Fruit fly (Drosophila melanogaster) whole organism: ENCODE results near the gene CG13843.

Experiments
- CG8478 ChIP-seq: fragments of >200 bp; optimal IDR thresholded peaks from 2 replicates; lab custom pipeline; 2018; ENCODE audit warnings: inconsistent platforms
- Dll ChIP-seq: fragments of >200 bp; optimal IDR thresholded peaks from 2 replicates; lab custom pipeline; 2017
- EcR ChIP-seq, 2 experiments: fragments of >200 bp; optimal IDR thresholded peaks; 2 replicates each; lab custom pipeline; 2017; ENCODE audit warnings: missing biosample characterization in 2 of 2, missing genetic modification characterization in 2 of 2, missing genetic modification reagents in 2 of 2
- pan ChIP-seq: fragments of >200 bp; optimal IDR thresholded peaks from 2 replicates; lab custom pipeline; 2017
- psq ChIP-seq: fragments of >200 bp; optimal IDR thresholded peaks from 2 replicates; lab custom pipeline; 2017
- usp ChIP-seq: fragments of >200 bp; optimal IDR thresholded peaks from 2 replicates; lab custom pipeline; 2017; ENCODE audit warnings: missing biosample characterization, missing genetic modification characterization, mixed read lengths

The CG13843 gene

DNA sequence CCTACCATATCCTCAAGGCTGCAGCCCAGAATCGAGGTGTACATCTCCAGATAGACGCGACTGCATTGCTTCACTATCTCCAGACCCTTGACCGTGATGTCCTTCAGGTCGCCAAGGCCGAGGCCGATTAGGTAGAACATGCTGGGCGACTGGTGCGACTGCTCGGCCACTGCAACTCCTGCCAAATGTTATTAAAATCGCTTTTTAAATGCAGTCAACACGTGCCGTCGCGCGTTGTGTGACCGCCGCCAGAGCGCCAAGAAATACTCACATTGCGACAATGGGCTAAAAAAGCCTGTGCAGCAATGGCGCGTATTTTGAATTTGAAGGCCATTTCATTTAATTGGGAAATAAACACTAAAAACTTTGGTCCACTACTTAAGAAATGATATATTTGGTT is 26.3 kb upstream of the CG13843 start, which contains the start of gene Dph5:
Dph5 (minus strand) TSS at position 245 of the 400 bp plus-strand sequence.
- TF ChIP-seq EcR (GFP tag; optimal IDR thresholded peaks at IDR 0.05; lab: Kevin White, UChicago) = no peak
- no peak for TF ChIP-seq psq (lab: Kevin White, UChicago)
- TF ChIP-seq CG8478 (lab: Kevin White, UChicago) = no peak
- no peak for TF ChIP-seq usp (GFP tag; lab: Kevin White, UChicago)
- no peak for TF ChIP-seq pan
- no peak for TF ChIP-seq Dll (lab: Kevin White, UChicago)

DNA sequence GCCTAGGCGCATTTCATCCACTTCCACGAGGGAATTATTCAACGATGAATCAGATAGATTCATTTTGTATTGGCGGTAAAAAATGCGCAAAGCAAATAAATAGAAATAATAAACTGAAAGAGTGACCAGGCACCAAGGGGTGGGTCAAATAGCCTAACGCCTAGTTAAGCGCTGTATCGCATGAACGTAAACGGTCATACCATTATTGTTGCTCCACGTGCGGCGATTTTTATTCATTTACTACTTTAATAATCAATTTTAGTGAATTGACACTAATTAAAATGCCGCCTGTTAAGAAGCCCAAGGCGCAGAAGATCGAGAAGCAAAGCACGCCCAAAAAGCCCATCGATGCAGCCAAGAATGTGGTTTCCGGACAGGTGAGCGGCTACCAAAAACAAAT is 24.7 kb upstream of the CG13843 start, which contains the start of the genes CG33107 and CG6937:
CG33107 (minus strand) TSS at position 137 of the 400 bp plus-strand sequence.
CG6937 (plus strand) TSS at position 192 of the 400 bp plus-strand sequence.
- TF ChIP-seq usp (GFP tag; lab: Kevin White, UChicago) = no peak
- no peak for TF ChIP-seq pan
- no peak for TF ChIP-seq Dll (lab: Kevin White, UChicago)
- TF ChIP-seq CG8478 (lab: Kevin White, UChicago) = no peak
- no peak for TF ChIP-seq psq (lab: Kevin White, UChicago)
- no peak for TF ChIP-seq EcR (GFP tag; optimal IDR thresholded peaks at IDR 0.05; lab: Kevin White, UChicago)

DNA sequence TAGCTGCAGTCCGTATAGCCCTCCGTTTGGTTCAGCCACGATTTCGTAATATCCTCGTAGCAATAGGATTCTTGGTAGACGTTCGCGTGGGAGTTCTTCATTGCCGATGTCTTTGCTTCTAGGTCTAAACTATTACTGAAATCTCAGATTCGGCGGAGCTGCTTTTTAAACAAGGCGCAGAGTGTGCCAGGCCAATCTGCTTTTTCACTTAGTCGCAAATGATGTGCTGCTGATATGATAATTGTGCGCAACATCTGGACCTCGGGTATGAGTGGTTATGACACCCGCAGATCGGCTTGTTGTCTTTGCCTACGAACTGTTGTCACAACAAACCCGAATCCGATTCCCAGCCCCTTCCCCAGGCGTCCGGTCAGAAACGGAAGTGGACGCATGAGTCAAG is 22.8 kb upstream of the CG13843 start, which contains the start of gene btn:
btn (minus strand) TSS at position 101 of the 400 bp plus-strand sequence.
- TF ChIP-seq psq (lab: Kevin White, UChicago) (no peak), CG8478 (lab: Kevin White, UChicago) (no peak), Dll (lab: Kevin White, UChicago) (no peak), usp (GFP tag; lab: Kevin White, UChicago) (no peak), EcR (GFP tag; optimal IDR thresholded peaks at IDR 0.05; lab: Kevin White, UChicago) (no peak), pan (no peak)

DNA sequence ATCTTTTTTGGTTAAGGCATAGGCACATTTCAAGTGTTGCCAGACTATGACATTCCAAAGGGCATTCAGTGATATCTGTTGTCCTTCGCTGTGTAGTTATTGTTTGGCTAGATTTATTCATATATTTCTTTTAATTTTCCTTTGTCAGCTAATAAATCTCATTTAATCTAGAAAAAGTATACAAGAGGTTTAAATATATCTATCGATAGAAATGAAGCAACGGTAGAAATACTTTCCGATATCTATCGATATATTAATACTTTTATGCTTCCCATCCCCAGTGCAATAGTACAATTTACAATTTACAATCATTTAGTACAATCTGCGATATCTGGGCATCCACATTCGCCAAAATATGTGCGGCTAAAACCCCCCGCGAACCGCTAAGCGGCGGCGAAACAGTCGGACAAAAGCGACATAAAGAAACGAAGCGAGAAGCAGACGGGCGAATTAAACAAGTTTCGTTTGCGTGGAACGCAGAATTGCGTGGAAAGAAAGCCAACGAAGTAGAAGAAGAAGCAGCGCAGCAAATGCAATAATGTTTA is 21.8 kb upstream of the CG13843 start, which contains the start of gene Efa6:
Efa6 (plus strand) TSS at position 337 of the 545 bp plus-strand sequence.
- TF ChIP-seq psq (lab: Kevin White, UChicago) (no peak), pan (no peak), EcR (GFP tag; optimal IDR thresholded peaks at IDR 0.05; lab: Kevin White, UChicago) (no peak), usp (GFP tag; lab: Kevin White, UChicago) (no peak), Dll (lab: Kevin White, UChicago) (no peak), CG8478 (lab: Kevin White, UChicago) (no peak)

DNA sequence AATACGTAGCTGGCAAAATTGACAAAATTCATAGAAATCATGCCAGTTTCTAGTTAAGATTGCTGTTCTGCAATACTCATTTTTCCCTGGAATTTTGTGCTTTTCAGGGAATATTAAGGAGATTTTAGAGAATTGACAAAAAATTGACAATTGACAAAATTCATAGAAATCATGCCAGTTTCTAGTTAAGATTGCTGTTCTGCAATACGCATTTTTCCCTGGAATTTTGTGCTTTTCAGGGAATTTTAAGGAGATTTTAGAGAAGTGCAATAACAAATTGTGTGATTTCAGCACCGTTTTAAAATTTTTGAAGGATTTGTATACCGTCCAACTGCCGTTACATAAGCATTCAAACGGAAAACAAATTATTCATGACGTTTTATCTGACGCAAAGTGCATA is 20.5 kb upstream of the CG13843 start:
- no peak for TF ChIP-seq psq (lab: Kevin White, UChicago)
- TF ChIP-seq pan = no peak

DNA sequence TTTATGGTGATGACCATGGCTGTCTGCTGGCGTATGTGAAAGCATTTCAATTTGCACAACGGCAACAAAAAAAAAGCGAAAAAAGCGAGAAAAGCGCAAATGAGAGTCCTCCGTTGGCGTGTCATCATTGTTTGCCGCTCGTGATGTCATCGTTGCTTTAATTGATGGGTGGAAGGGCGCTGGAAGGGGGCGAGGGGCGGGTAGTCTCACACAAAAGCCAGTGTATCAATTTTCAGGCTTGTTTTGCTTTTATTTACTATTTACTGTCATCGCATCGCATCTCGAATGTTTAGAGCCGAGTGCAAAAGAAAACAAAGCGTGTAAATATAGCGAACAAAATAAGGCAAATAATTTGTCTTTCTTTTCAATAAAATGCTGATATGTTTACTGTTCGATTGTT is 20.0 kb upstream of the CG13843 start:
- TF ChIP-seq Dll (lab: Kevin White, UChicago) = no peak
- no peak for TF ChIP-seq pan
- no peak for TF ChIP-seq psq (lab: Kevin White, UChicago)
- no peak for TF ChIP-seq usp (GFP tag; lab: Kevin White, UChicago)
- TF ChIP-seq EcR (GFP tag; optimal IDR thresholded peaks at IDR 0.05; lab: Kevin White, UChicago) = no peak
- no peak for TF ChIP-seq CG8478 (lab: Kevin White, UChicago)

DNA sequence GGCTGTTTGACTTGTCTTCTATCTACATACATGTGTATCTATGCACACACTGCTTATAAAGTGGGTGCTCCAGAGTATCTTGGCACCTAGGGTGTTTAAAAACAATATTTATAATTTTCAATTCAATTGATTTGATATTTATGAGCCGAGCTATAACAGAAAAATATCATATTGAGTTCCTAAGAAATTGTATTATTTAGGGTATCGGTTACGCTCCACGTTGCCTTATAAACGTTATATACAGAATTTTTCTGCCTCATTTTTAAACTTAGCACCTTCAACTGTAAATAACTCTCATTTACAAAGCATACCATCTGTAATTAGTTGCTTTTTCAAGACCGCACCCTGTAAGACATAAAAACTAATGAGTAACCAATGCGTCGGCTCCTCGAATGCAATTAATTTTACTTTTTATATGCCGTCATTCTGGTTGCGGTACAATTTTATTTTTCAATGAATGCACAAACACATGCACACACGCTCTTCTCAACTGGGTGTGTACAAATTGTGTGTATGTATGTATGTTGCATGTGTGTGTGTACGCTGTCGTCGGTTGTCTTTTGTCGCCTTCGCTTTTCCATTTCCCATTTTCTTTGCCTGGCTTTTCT is 18.5 kb upstream of the CG13843 start:
- no peak for TF ChIP-seq EcR (GFP tag; optimal IDR thresholded peaks at IDR 0.05; lab: Kevin White, UChicago)
- peak; percentile 80 for TF ChIP-seq pan

DNA sequence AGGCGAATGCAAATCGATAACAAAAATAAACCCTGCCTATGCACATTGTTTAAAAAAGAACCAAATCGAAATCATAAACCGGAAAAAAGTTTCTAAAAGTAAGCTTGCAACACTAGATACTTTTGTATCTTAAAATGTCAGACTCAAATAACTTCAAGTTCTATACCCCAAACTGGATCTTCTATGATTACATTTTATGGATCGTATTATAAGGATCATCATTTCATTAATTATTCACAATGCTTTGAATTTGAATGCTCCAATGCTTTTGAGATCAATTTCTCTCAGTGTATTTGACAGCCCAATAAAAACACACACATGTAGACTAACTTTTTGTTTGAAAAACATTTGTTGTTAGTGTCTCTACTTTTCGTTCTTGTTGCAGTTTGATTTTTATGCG is 15.0 kb upstream of the CG13843 start:
- TF ChIP-seq psq (lab: Kevin White, UChicago) (no peak), EcR (GFP tag; optimal IDR thresholded peaks at IDR 0.05; lab: Kevin White, UChicago) (no peak), pan (no peak), Dll (lab: Kevin White, UChicago) (no peak), CG8478 (lab: Kevin White, UChicago) (no peak), usp (GFP tag; lab: Kevin White, UChicago) (no peak)

DNA sequence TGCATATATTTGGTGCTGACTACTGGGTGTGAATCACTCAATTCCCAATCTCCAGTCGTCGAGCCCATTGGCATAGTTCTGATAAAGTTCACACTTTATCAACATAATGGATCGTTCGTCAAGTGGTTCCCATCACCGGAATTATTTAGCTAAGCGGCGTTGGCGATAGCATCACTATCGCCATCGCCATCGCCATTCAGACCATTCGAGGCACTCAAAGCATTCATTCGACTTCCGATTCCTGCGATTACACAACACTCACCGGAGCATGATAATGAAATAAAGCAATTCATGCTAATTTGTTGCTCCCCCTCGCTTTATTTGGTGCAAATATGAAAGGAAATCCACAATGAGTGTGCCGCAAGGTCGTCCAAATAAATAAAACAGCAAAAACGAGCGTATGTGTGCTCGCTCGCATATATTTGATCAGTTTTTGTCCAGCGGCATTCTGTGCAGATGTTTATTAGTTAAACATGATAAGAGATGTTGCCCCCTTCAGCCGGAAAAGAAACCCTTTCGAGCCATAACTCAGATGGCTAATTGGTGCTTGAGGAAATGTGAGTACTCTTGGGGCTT is 13.9 kb upstream of the CG13843 start:
- no peak for TF ChIP-seq CG8478 (lab: Kevin White, UChicago)
- no peak for TF ChIP-seq psq (lab: Kevin White, UChicago)
- no peak for TF ChIP-seq pan
- TF ChIP-seq usp (GFP tag; lab: Kevin White, UChicago) = no peak
- no peak for TF ChIP-seq Dll (lab: Kevin White, UChicago)
- TF ChIP-seq EcR (GFP tag; optimal IDR thresholded peaks at IDR 0.05; lab: Kevin White, UChicago) = no peak

DNA sequence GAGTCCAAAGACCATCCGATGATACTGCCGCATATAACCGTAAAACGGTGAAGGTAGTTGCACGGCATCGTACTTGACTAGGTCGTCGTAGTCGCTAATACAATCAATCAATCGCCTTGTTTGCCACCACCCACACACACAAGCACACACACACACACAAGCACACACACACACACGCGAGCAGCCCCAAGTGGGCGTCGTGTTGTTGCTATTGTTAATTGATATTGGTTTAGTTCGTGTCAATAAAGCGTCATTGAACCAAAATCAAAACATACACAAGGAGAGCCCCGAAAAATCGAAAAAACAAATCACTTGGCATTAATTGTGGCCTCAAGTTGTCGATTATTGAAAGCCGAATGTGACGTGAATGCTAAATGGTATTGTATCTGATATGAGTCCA is 12.8 kb upstream of the CG13843 start:
- no peak for TF ChIP-seq EcR (GFP tag; optimal IDR thresholded peaks at IDR 0.05; lab: Kevin White, UChicago)
- no peak for TF ChIP-seq CG8478 (lab: Kevin White, UChicago)
- TF ChIP-seq psq (lab: Kevin White, UChicago) = no peak
- no peak for TF ChIP-seq usp (GFP tag; lab: Kevin White, UChicago)
- TF ChIP-seq pan = no peak
- TF ChIP-seq Dll (lab: Kevin White, UChicago) = no peak

DNA sequence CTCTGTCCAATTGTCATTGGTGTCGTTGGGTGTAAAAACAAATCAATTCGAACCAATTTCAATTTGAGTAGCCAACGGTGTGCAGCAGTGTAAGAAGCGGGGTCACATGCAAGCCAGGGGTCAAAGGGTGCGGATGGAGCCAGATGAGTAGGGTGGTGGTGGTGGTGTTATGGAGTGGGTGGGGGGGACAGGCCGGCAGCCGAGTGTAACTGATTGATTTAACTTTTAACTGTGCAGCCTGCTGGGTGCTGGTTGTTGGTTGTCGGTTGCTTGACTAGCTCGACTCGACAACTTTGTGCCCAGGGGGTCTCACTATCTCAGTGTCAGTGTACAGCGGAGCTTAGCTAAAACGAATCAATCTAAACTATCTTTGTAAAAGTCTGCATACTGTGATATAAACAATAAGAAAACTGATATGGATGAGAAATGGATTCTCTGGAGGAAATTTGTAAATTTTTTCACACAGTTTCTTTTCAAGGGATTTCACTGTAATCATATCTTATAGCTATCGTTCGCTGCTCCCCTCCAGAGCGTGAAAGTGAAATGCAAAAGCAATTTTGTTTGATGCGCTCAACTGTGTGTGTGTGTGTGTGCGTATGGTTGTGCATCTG is 11.8 kb upstream of the CG13843 start:
- TF ChIP-seq usp (GFP tag; lab: Kevin White, UChicago) (no peak), Dll (lab: Kevin White, UChicago) (no peak), pan (no peak), CG8478 (lab: Kevin White, UChicago) (no peak), EcR (GFP tag; optimal IDR thresholded peaks at IDR 0.05; lab: Kevin White, UChicago) (no peak), psq (lab: Kevin White, UChicago) (no peak)
